Fruit fly (Drosophila melanogaster) whole organism, prepupa: ENCODE data around the gene chas.
A peak's percentile ranks its signal among the peaks of the same experiment; 100 is the strongest.

Experiments
- Blimp-1 ChIP-seq: fragments of 200-800 bp; sonication (Bioruptor generic); optimal IDR thresholded peaks from 3 replicates; lab custom pipeline; 2017; ENCODE audit warnings: missing biosample characterization, missing genetic modification characterization, mild to moderate bottlenecking, moderate library complexity, missing genetic modification reagents
- CG10669 ChIP-seq: fragments of 200-800 bp; sonication (Bioruptor generic); optimal IDR thresholded peaks from 3 replicates; lab custom pipeline; 2018; ENCODE audit warnings: missing biosample characterization, mild to moderate bottlenecking, missing genetic modification characterization, moderate library complexity
- CG11294 ChIP-seq: fragments of 200-800 bp; sonication (Bioruptor generic); IDR thresholded peaks from 2 replicates; pipeline ENCODE4 v1.3.6; 2022; ENCODE audit warnings: missing biosample characterization, missing genetic modification characterization
- CG11762 ChIP-seq: fragments of 200-800 bp; sonication (Bioruptor generic); optimal IDR thresholded peaks from 3 replicates; lab custom pipeline; 2016; ENCODE audit warnings: missing biosample characterization, missing genetic modification characterization; ENCODE audit not compliant: insufficient read depth
- CG11902 ChIP-seq: fragments of 200-800 bp; sonication (Bioruptor generic); optimal IDR thresholded peaks from 3 replicates; lab custom pipeline; 2016; ENCODE audit warnings: missing biosample characterization, missing genetic modification characterization
- CG15336 ChIP-seq: fragments of 200-800 bp; sonication (Bioruptor generic); IDR thresholded peaks from 2 replicates; pipeline ENCODE4 v1.3.6; 2022; ENCODE audit warnings: missing biosample characterization, missing genetic modification characterization
- CG1621 ChIP-seq: fragments of 200-800 bp; sonication (Bioruptor generic); optimal IDR thresholded peaks from 3 replicates; lab custom pipeline; 2018; ENCODE audit warnings: missing biosample characterization, mild to moderate bottlenecking, missing genetic modification characterization
- CG32006 ChIP-seq: fragments of 200-800 bp; sonication (Bioruptor generic); optimal IDR thresholded peaks from 3 replicates; lab custom pipeline; 2017; ENCODE audit warnings: missing biosample characterization, mild to moderate bottlenecking, missing genetic modification characterization
- CG3919 ChIP-seq: fragments of 200-800 bp; sonication (Bioruptor generic); optimal IDR thresholded peaks from 3 replicates; lab custom pipeline; 2016; ENCODE audit warnings: missing biosample characterization, missing genetic modification characterization
- CG6276 ChIP-seq: fragments of 200-800 bp; sonication (Bioruptor generic); optimal IDR thresholded peaks from 2 replicates; lab custom pipeline; 2017; ENCODE audit warnings: missing biosample characterization, mild to moderate bottlenecking, missing genetic modification characterization
- CG6808 ChIP-seq: fragments of 200-800 bp; sonication (Bioruptor generic); optimal IDR thresholded peaks from 3 replicates; lab custom pipeline; 2017; ENCODE audit warnings: missing biosample characterization, missing genetic modification characterization, mild to moderate bottlenecking, moderate library complexity, missing genetic modification reagents
- CG6854 ChIP-seq: fragments of 200-800 bp; sonication (Bioruptor generic); optimal IDR thresholded peaks from 2 replicates; lab custom pipeline; 2017; ENCODE audit warnings: missing biosample characterization, mild to moderate bottlenecking, missing genetic modification characterization
- CG8119 ChIP-seq: fragments of 200-800 bp; sonication (Bioruptor generic); IDR thresholded peaks from 3 replicates; pipeline ENCODE4 v1.3.6; 2022; ENCODE audit warnings: missing biosample characterization, missing genetic modification characterization
- CG8632 ChIP-seq: fragments of 200-800 bp; sonication (Bioruptor generic); optimal IDR thresholded peaks from 3 replicates; lab custom pipeline; 2016; ENCODE audit warnings: missing biosample characterization, missing genetic modification characterization
- CG9139 ChIP-seq: fragments of 200-800 bp; sonication (Bioruptor generic); optimal IDR thresholded peaks from 3 replicates; lab custom pipeline; 2017; ENCODE audit warnings: missing biosample characterization, mild to moderate bottlenecking, missing genetic modification characterization
- Eip75B ChIP-seq: fragments of 200-800 bp; sonication (Bioruptor generic); optimal IDR thresholded peaks from 3 replicates; lab custom pipeline; 2016; ENCODE audit warnings: missing biosample characterization, missing genetic modification characterization
- Eip78C ChIP-seq: fragments of 200-800 bp; sonication (Bioruptor generic); peaks from one replicate; lab custom pipeline; 2016; ENCODE audit warnings: missing biosample characterization, missing genetic modification characterization
- Eip93F ChIP-seq: fragments of 200-800 bp; sonication (Bioruptor generic); optimal IDR thresholded peaks from 2 replicates; lab custom pipeline; 2016; ENCODE audit warnings: missing biosample characterization, mild to moderate bottlenecking, missing genetic modification characterization
- Ets21C ChIP-seq: fragments of 200-800 bp; sonication (Bioruptor generic); optimal IDR thresholded peaks from 3 replicates; lab custom pipeline; 2016; ENCODE audit warnings: missing biosample characterization, missing genetic modification characterization
- Gug ChIP-seq: fragments of 200-800 bp; sonication (Bioruptor generic); IDR thresholded peaks from 2 replicates; pipeline ENCODE4 v1.3.6; 2022; ENCODE audit warnings: missing biosample characterization, missing genetic modification characterization
- Hr38 ChIP-seq: sonication (Bioruptor generic); optimal IDR thresholded peaks from 2 replicates; lab custom pipeline; 2016; ENCODE audit warnings: missing biosample characterization, missing genetic modification characterization
- Hr39 ChIP-seq: fragments of 200-800 bp; sonication (Bioruptor generic); optimal IDR thresholded peaks from 2 replicates; lab custom pipeline; 2016; ENCODE audit warnings: missing biosample characterization, missing genetic modification characterization
- Hr4 ChIP-seq: fragments of 200-800 bp; sonication (Bioruptor generic); optimal IDR thresholded peaks from 3 replicates; lab custom pipeline; 2016; ENCODE audit warnings: missing biosample characterization, missing genetic modification characterization
- Met ChIP-seq: fragments of 200-800 bp; sonication (Bioruptor generic); optimal IDR thresholded peaks from 3 replicates; lab custom pipeline; 2016; ENCODE audit warnings: missing biosample characterization, missing genetic modification characterization
- OdsH ChIP-seq: fragments of 200-800 bp; sonication (Bioruptor generic); optimal IDR thresholded peaks from 3 replicates; lab custom pipeline; 2016; ENCODE audit warnings: missing biosample characterization, missing genetic modification characterization
- Sox14 ChIP-seq: fragments of 200-800 bp; sonication (Bioruptor generic); optimal IDR thresholded peaks from 3 replicates; lab custom pipeline; 2016; ENCODE audit warnings: missing biosample characterization, missing genetic modification characterization
- Sox15 ChIP-seq: fragments of 200-800 bp; sonication (Bioruptor generic); optimal IDR thresholded peaks from 3 replicates; lab custom pipeline; 2016; ENCODE audit warnings: missing biosample characterization, missing genetic modification characterization
- achi ChIP-seq: fragments of 200-800 bp; sonication (Bioruptor generic); optimal IDR thresholded peaks from 3 replicates; lab custom pipeline; 2016; ENCODE audit warnings: missing biosample characterization, missing genetic modification characterization
- acj6 ChIP-seq: fragments of 200-800 bp; sonication (Bioruptor generic); optimal IDR thresholded peaks from 3 replicates; lab custom pipeline; 2016; ENCODE audit warnings: missing biosample characterization, missing genetic modification characterization
- cyc ChIP-seq: fragments of 200-800 bp; sonication (Bioruptor generic); optimal IDR thresholded peaks from 3 replicates; lab custom pipeline; 2016; ENCODE audit warnings: missing biosample characterization, missing genetic modification characterization
- dac ChIP-seq: fragments of 200-800 bp; sonication (Bioruptor generic); optimal IDR thresholded peaks from 2 replicates; lab custom pipeline; 2017; ENCODE audit warnings: missing biosample characterization, mild to moderate bottlenecking, missing genetic modification characterization
- dsx ChIP-seq: fragments of 200-800 bp; optimal IDR thresholded peaks from 3 replicates; lab custom pipeline; 2019; ENCODE audit warnings: missing biosample characterization, mild to moderate bottlenecking, missing genetic modification characterization, moderate library complexity; ENCODE audit not compliant: poor library complexity, severe bottlenecking
- eg ChIP-seq: fragments of 200-800 bp; sonication (Bioruptor generic); IDR thresholded peaks from 3 replicates; pipeline ENCODE4 v1.3.6; 2022; ENCODE audit warnings: missing biosample characterization, missing genetic modification characterization
- fd59A ChIP-seq: fragments of 200-800 bp; sonication (Bioruptor generic); optimal IDR thresholded peaks from 2 replicates; lab custom pipeline; 2017; ENCODE audit warnings: missing biosample characterization, mild to moderate bottlenecking, missing genetic modification characterization, missing genetic modification reagents
- fd85E ChIP-seq: fragments of 200-800 bp; sonication (Bioruptor generic); optimal IDR thresholded peaks from 3 replicates; lab custom pipeline; 2016; ENCODE audit warnings: missing biosample characterization, missing genetic modification characterization
- fkh ChIP-seq: fragments of 200-800 bp; sonication (Bioruptor generic); optimal IDR thresholded peaks from 3 replicates; lab custom pipeline; 2017; ENCODE audit warnings: missing biosample characterization, mild to moderate bottlenecking, missing genetic modification characterization, moderate library complexity
- lz ChIP-seq: fragments of 200-800 bp; sonication (Bioruptor generic); optimal IDR thresholded peaks from 3 replicates; lab custom pipeline; 2016; ENCODE audit warnings: missing biosample characterization, missing genetic modification characterization
- net ChIP-seq: fragments of 200-800 bp; sonication (Bioruptor generic); optimal IDR thresholded peaks from 3 replicates; lab custom pipeline; 2016; ENCODE audit warnings: missing biosample characterization, missing genetic modification characterization
- salr ChIP-seq, 2 experiments: fragments of 200-800 bp; sonication (Bioruptor generic); optimal IDR thresholded peaks; 3 replicates each; lab custom pipeline; 2016 to 2018; ENCODE audit warnings: missing biosample characterization in 2 of 2, missing genetic modification characterization in 2 of 2, mild to moderate bottlenecking in 1 of 2
- ss ChIP-seq, 2 experiments: fragments of 200-800 bp; sonication (Bioruptor generic); optimal IDR thresholded peaks; 2 replicates in 1 of 2; 3 replicates in 1 of 2; lab custom pipeline; 2017 to 2018; ENCODE audit warnings: mild to moderate bottlenecking in 2 of 2, missing biosample characterization in 2 of 2, missing genetic modification characterization in 2 of 2, moderate library complexity in 1 of 2
- topi ChIP-seq: fragments of 200-800 bp; sonication (Bioruptor generic); optimal IDR thresholded peaks from 3 replicates; lab custom pipeline; 2016; ENCODE audit warnings: missing biosample characterization, missing genetic modification characterization
- vri ChIP-seq: fragments of 200-800 bp; sonication (Bioruptor generic); optimal IDR thresholded peaks from 3 replicates; lab custom pipeline; 2016; ENCODE audit warnings: missing biosample characterization, mild to moderate bottlenecking, missing genetic modification characterization

The chas gene

DNA sequence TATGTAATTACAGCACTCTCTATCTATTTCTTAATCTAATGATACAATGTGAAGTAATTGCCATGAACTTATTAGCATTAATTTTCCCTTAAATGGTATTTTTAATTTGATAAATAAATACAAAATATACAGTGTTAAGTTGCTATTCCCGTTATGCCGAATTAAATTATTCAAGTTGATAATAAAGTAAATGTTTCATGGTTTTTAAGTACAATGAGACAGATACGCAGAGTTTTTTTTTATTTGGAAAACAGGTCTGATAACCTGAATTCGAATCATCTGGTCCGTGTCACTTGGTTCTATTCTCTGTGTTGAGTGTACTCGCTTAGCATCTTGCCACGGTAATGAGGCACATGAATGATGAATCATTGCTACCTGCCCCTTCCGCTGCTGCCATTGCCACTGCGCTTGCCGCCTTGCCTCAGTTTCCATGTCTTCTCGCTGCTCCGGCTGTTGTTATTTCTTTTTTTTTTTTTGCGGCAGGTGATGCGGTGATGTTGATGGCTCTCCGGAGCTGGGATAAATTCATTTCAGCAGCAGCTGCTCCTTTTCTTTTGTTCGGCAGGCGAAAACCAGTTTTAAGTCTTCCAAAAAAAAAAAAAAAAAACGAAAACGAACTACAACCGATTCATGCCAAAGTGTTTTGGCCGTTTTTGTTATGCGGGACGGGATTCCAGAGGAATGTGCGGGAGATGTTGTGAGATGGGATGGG lies 47.3 kb upstream of the chas start (continued):
- no peak for TF ChIP-seq CG15336
- no peak for TF ChIP-seq Ets21C (GFP tag; lab: Kevin White, UChicago)
- TF ChIP-seq OdsH (GFP tag; lab: Kevin White, UChicago) = peak; percentile 67
- TF ChIP-seq acj6 = peak; percentile 16
- TF ChIP-seq CG6276 (GFP tag; lab: Kevin White, UChicago) = no peak
- no peak for TF ChIP-seq CG11762 (GFP tag; lab: Kevin White, UChicago)
- peak; percentile 22 for TF ChIP-seq Hr39 (GFP tag; lab: Kevin White, UChicago)
- no peak for TF ChIP-seq Eip93F (GFP tag; lab: Kevin White, UChicago)
- TF ChIP-seq CG8632 (GFP tag; lab: Kevin White, UChicago) = no peak
- peak; percentile 47 for TF ChIP-seq dsx (GFP tag; lab: Kevin White, UChicago)
- TF ChIP-seq dac (GFP tag; lab: Kevin White, UChicago) = no peak
- TF ChIP-seq CG8119 (GFP tag; lab: Robert Waterston, UW) = peak; percentile 48; the same call in 1 of the 3 replicates
- TF ChIP-seq achi (GFP tag; lab: Kevin White, UChicago) = peak; percentile 29
- no peak for TF ChIP-seq fd85E (GFP tag; lab: Kevin White, UChicago)

DNA sequence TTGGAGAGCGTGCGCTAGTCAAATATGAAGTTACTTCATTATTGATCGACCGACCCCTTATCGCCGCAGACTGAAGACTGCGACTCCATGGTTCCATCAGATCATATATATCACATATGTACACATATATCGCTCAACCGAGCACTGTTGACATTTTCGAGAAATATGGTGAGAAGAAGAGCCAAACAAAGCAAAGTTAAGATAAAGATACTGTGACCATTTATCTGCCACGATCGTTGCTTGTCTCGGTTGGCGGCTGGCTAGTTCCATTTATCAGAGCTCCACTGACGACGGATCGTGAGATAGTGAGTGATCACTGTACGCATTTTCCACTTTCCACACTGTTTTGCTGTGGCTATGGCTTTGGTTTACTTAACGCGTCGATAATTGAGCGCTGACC lies 45.1 kb upstream of the chas start:
- TF ChIP-seq lz (GFP tag; lab: Kevin White, UChicago) (no peak), fkh (GFP tag; lab: Kevin White, UChicago) (peak; percentile 62), CG6854 (GFP tag; lab: Kevin White, UChicago) (no peak)

DNA sequence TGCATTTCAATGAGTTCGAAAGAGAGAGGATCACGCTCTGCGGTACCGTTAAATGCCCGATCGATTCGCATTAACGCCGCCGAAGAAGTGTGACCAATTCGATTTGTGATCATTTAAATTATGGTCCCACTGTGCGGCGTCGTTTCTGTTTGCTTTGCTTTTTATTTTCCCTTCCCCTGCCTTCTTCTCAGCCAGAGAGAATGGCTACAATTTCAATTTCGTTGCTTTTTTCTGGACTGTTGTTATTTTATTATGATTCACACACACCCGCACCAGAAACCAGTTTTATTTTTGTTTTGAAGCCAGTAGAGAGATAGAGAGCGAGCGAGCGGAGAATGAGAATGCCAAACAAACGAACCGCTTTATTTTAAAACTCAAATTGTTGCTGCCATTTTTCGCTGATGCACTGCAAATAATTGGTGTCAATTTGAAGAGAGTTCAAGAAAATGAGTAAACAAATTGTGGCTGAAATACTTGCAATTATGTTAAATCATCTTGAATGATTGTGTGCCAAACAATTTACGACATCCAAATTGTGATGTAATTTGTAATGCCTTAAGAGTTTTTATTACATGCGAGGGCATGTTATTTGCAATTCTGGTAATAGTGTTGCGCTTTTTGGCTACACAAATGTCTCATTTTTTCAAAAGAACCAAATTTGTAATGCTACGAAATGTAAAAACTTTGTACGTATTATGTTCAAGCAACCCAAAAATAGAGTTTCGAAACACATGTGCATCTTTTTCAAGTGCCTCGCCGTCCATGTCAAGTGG lies 44.2 kb upstream of the chas start:
- peak; percentile 67 for TF ChIP-seq CG10669
- no peak for TF ChIP-seq Hr38 (GFP tag; lab: Kevin White, UChicago)
- peak in 1 of 2 experiments; percentile 83 for TF ChIP-seq salr (GFP tag; optimal IDR thresholded peaks at IDR 0.05; lab: Kevin White, UChicago)
- peak; percentile 67 for TF ChIP-seq fkh (GFP tag; lab: Kevin White, UChicago)
- TF ChIP-seq Sox14 = peak; percentile 39
- TF ChIP-seq CG3919 (GFP tag; lab: Kevin White, UChicago) = peak; percentile 77
- peak; percentile 48 for TF ChIP-seq fd59A
- TF ChIP-seq OdsH (GFP tag; lab: Kevin White, UChicago) = peak; percentile 70
- peak; percentile 77 for TF ChIP-seq Met (GFP tag; lab: Kevin White, UChicago)
- peak; percentile 64 for TF ChIP-seq CG6808 (GFP tag; lab: Kevin White, UChicago)
- peak; percentile 70 for TF ChIP-seq dsx (GFP tag; lab: Kevin White, UChicago)
- peak; percentile 46; the same call in 1 of the 2 replicates for TF ChIP-seq CG11294 (GFP tag; lab: Robert Waterston, UW)
- peak; percentile 50 for TF ChIP-seq CG9139 (GFP tag; lab: Kevin White, UChicago)
- peak; percentile 47 for TF ChIP-seq CG1621
- TF ChIP-seq topi (GFP tag; lab: Kevin White, UChicago) = peak; percentile 80
- peak; percentile 79 for TF ChIP-seq net (GFP tag; lab: Kevin White, UChicago)
- TF ChIP-seq CG8632 (GFP tag; lab: Kevin White, UChicago) = peak; percentile 15
- peak; percentile 75 for TF ChIP-seq CG15336
- TF ChIP-seq Gug = peak; percentile 51; the same call in 1 of the 2 replicates
- TF ChIP-seq eg (GFP tag; lab: Robert Waterston, UW) = peak; percentile 69; the same call in 2 of the 3 replicates
- TF ChIP-seq lz (GFP tag; lab: Kevin White, UChicago) = peak; percentile 71
- TF ChIP-seq Sox15 = peak; percentile 48
- peak; percentile 48 for TF ChIP-seq CG11902 (GFP tag; lab: Kevin White, UChicago)
- TF ChIP-seq Blimp-1 (GFP tag; lab: Kevin White, UChicago) = peak; percentile 42
- TF ChIP-seq Eip78C (GFP tag; lab: Kevin White, UChicago) = peak; percentile 94
- peak; percentile 45 for TF ChIP-seq dac (GFP tag; lab: Kevin White, UChicago)
- no peak for TF ChIP-seq Eip93F (GFP tag; lab: Kevin White, UChicago)
- peak; percentile 79 for TF ChIP-seq Eip75B (GFP tag; lab: Kevin White, UChicago)
- TF ChIP-seq CG32006 (GFP tag; lab: Kevin White, UChicago) = peak; percentile 79
- TF ChIP-seq Hr4 (GFP tag; lab: Kevin White, UChicago) = peak; percentile 70
- peak; percentile 72 for TF ChIP-seq CG11762 (GFP tag; lab: Kevin White, UChicago)
- TF ChIP-seq vri (GFP tag; lab: Kevin White, UChicago) = peak; percentile 52
- TF ChIP-seq CG6276 (GFP tag; lab: Kevin White, UChicago) = peak; percentile 79
- TF ChIP-seq cyc (GFP tag; lab: Kevin White, UChicago) = peak; percentile 68
- TF ChIP-seq ss (GFP tag; optimal IDR thresholded peaks at IDR 0.05; lab: Kevin White, UChicago) = peak; percentile 54 to 68
